Fruit fly (Drosophila melanogaster) whole organism, embryonic: ENCODE results near the gene prd.

Experiments used
- Asciz ChIP-seq: fragments of 200-800 bp; sonication (Bioruptor generic); optimal IDR thresholded peaks from 2 replicates; lab custom pipeline; 2017; ENCODE audit warnings: missing biosample characterization, mild to moderate bottlenecking, missing genetic modification characterization, missing genetic modification reagents
- CG10321 ChIP-seq: fragments of 200-800 bp; sonication (Bioruptor generic); IDR thresholded peaks from 2 replicates; pipeline ENCODE4 v1.3.6; 2022; ENCODE audit warnings: missing biosample characterization, missing genetic modification characterization
- CG11093 ChIP-seq: fragments of 200-800 bp; sonication (Bioruptor generic); IDR thresholded peaks from 3 replicates; pipeline ENCODE4 v1.3.6; 2022; ENCODE audit warnings: missing biosample characterization, missing genetic modification characterization
- CG1233 ChIP-seq: fragments of 200-800 bp; sonication (Bioruptor generic); optimal IDR thresholded peaks from 4 replicates; lab custom pipeline; 2018; ENCODE audit warnings: missing biosample characterization, mild to moderate bottlenecking, missing genetic modification characterization
- CG13424 ChIP-seq: fragments of 200-800 bp; sonication (Bioruptor generic); optimal IDR thresholded peaks from 2 replicates; lab custom pipeline; 2019; ENCODE audit warnings: missing biosample characterization, mild to moderate bottlenecking, missing genetic modification characterization, moderate library complexity
- CG1647 ChIP-seq: fragments of 200-800 bp; sonication (Bioruptor generic); optimal IDR thresholded peaks from 3 replicates; lab custom pipeline; 2016; ENCODE audit warnings: missing biosample characterization, missing genetic modification characterization
- CG17829 ChIP-seq: fragments of 200-800 bp; optimal IDR thresholded peaks from 2 replicates; lab custom pipeline; 2019; ENCODE audit warnings: missing biosample characterization, mild to moderate bottlenecking, missing genetic modification characterization, moderate library complexity
- CG2120 ChIP-seq: fragments of 200-800 bp; sonication (Bioruptor generic); optimal IDR thresholded peaks from 3 replicates; lab custom pipeline; 2016; ENCODE audit warnings: missing biosample characterization, missing genetic modification characterization
- CG33557 ChIP-seq: fragments of 200-800 bp; sonication (Bioruptor generic); optimal IDR thresholded peaks from 2 replicates; lab custom pipeline; 2019; ENCODE audit warnings: missing biosample characterization, mild to moderate bottlenecking, missing genetic modification characterization, moderate library complexity
- CG43689 ChIP-seq: fragments of 200-800 bp; sonication (Bioruptor generic); IDR thresholded peaks from 2 replicates; pipeline ENCODE4 v1.3.6; 2022; ENCODE audit warnings: missing biosample characterization, missing genetic modification characterization
- CG5953 ChIP-seq: fragments of 200-800 bp; sonication (Bioruptor generic); IDR thresholded peaks from 2 replicates; pipeline ENCODE4 v1.3.6; 2022; ENCODE audit warnings: missing biosample characterization, missing genetic modification characterization
- CG7928 ChIP-seq: fragments of 200-800 bp; sonication (Bioruptor generic); optimal IDR thresholded peaks from 2 replicates; lab custom pipeline; 2017; ENCODE audit warnings: missing biosample characterization, mild to moderate bottlenecking, missing genetic modification characterization
- CG8290 ChIP-seq, 3 experiments: fragments of 200-800 bp; sonication (Bioruptor generic); optimal IDR thresholded peaks; 2 replicates each; lab custom pipeline; 2016 to 2019; ENCODE audit warnings: missing biosample characterization in 3 of 3, missing genetic modification characterization in 3 of 3, mild to moderate bottlenecking in 2 of 3, moderate library complexity in 1 of 3
- CG8359 ChIP-seq: fragments of 200-800 bp; sonication (Bioruptor generic); optimal IDR thresholded peaks from 2 replicates; lab custom pipeline; 2017; ENCODE audit warnings: missing biosample characterization, mild to moderate bottlenecking, missing genetic modification characterization, borderline replicate concordance
- CG9437 ChIP-seq: fragments of 200-800 bp; sonication (Bioruptor generic); optimal IDR thresholded peaks from 2 replicates; lab custom pipeline; 2018; ENCODE audit warnings: missing biosample characterization, mild to moderate bottlenecking, missing genetic modification characterization
- Camta ChIP-seq: fragments of 200-800 bp; sonication (Bioruptor generic); optimal IDR thresholded peaks from 2 replicates; lab custom pipeline; 2016; ENCODE audit warnings: missing biosample characterization, missing genetic modification characterization
- CrebB ChIP-seq: fragments of 200-800 bp; sonication (Bioruptor generic); optimal IDR thresholded peaks from 3 replicates; lab custom pipeline; 2018; ENCODE audit warnings: missing biosample characterization, mild to moderate bottlenecking, missing genetic modification characterization
- Dek ChIP-seq: fragments of 200-800 bp; sonication (Bioruptor generic); optimal IDR thresholded peaks from 3 replicates; lab custom pipeline; 2019; ENCODE audit warnings: missing biosample characterization, mild to moderate bottlenecking, missing genetic modification characterization, moderate library complexity
- Dref ChIP-seq: fragments of 200-800 bp; sonication (Bioruptor generic); IDR thresholded peaks from 2 replicates; pipeline ENCODE4 v1.3.6; 2022; ENCODE audit warnings: missing biosample characterization, missing genetic modification characterization
- Hmx ChIP-seq: fragments of 200-800 bp; sonication (Bioruptor generic); optimal IDR thresholded peaks from 2 replicates; lab custom pipeline; 2016; ENCODE audit warnings: missing biosample characterization, missing genetic modification characterization
- Hr51 ChIP-seq, 2 experiments: fragments of 200-800 bp; sonication (Bioruptor generic); optimal IDR thresholded peaks; 2 replicates in 1 of 2; 3 replicates in 1 of 2; lab custom pipeline; 2016 to 2018; ENCODE audit warnings: missing biosample characterization in 2 of 2, missing genetic modification characterization in 2 of 2, mild to moderate bottlenecking in 1 of 2, moderate library complexity in 1 of 2
- Lhr ChIP-seq: fragments of 200-800 bp; sonication (Bioruptor generic); optimal IDR thresholded peaks from 3 replicates; lab custom pipeline; 2017; ENCODE audit warnings: mild to moderate bottlenecking, missing biosample characterization, missing genetic modification reagents, missing genetic modification characterization
- Max ChIP-seq: fragments of 200-800 bp; sonication (Bioruptor generic); optimal IDR thresholded peaks from 2 replicates; lab custom pipeline; 2016; ENCODE audit warnings: missing biosample characterization, mild to moderate bottlenecking, missing genetic modification characterization
- Mes4 ChIP-seq: fragments of 200-800 bp; sonication (Bioruptor generic); optimal IDR thresholded peaks from 2 replicates; lab custom pipeline; 2016; ENCODE audit warnings: missing biosample characterization, missing genetic modification characterization
- NK7.1 ChIP-seq: fragments of 200-800 bp; sonication (Bioruptor generic); optimal IDR thresholded peaks from 3 replicates; lab custom pipeline; 2016; ENCODE audit warnings: missing biosample characterization, missing genetic modification characterization
- NfI ChIP-seq: fragments of 200-800 bp; sonication (Bioruptor generic); optimal IDR thresholded peaks from 3 replicates; lab custom pipeline; 2018; ENCODE audit warnings: missing biosample characterization, mild to moderate bottlenecking, missing genetic modification characterization, moderate library complexity
- Pdp1 ChIP-seq, 2 experiments: fragments of 200-800 bp; sonication (Bioruptor generic); optimal IDR thresholded peaks; 3 replicates each; lab custom pipeline; 2016; ENCODE audit warnings: missing biosample characterization in 2 of 2, missing genetic modification characterization in 2 of 2, mild to moderate bottlenecking in 1 of 2, moderate library complexity in 1 of 2
- chif ChIP-seq, 2 experiments: fragments of 200-800 bp; sonication (Bioruptor generic); optimal IDR thresholded peaks; 3 replicates each; lab custom pipeline; 2016; ENCODE audit warnings: missing biosample characterization in 2 of 2, missing genetic modification characterization in 2 of 2
- chn ChIP-seq: fragments of 200-800 bp; sonication (Bioruptor generic); optimal IDR thresholded peaks from 2 replicates; lab custom pipeline; 2016; ENCODE audit warnings: missing biosample characterization, missing genetic modification characterization
- dpn ChIP-seq, 2 experiments: fragments of 200-800 bp; sonication (Bioruptor generic); optimal IDR thresholded peaks; 3 replicates each; lab custom pipeline; 2016; ENCODE audit warnings: missing biosample characterization in 2 of 2, missing genetic modification characterization in 2 of 2
- eve ChIP-seq, 2 experiments: fragments of >200 bp; optimal IDR thresholded peaks; 2 replicates each; lab custom pipeline; 2017; ENCODE audit warnings: missing biosample characterization in 2 of 2, missing genetic modification characterization in 2 of 2
- grn ChIP-seq: fragments of 200-800 bp; sonication (Bioruptor generic); optimal IDR thresholded peaks from 3 replicates; lab custom pipeline; 2017; ENCODE audit warnings: missing biosample characterization, missing genetic modification characterization
- knrl ChIP-seq: fragments of 200-800 bp; sonication (Bioruptor generic); IDR thresholded peaks from 3 replicates; pipeline ENCODE4 v1.3.6; 2022; ENCODE audit warnings: missing biosample characterization, missing genetic modification characterization; ENCODE audit not compliant: partially characterized antibody
- lbe ChIP-seq: fragments of 200-800 bp; sonication (Bioruptor generic); optimal IDR thresholded peaks from 2 replicates; lab custom pipeline; 2016; ENCODE audit warnings: missing biosample characterization, mild to moderate bottlenecking, missing genetic modification characterization
- lov ChIP-seq, 2 experiments: fragments of 200-800 bp in 1 of 2; fragments of >200 bp in 1 of 2; sonication (Bioruptor generic) in 1 of 2; IDR thresholded peaks in 1 of 2; optimal IDR thresholded peaks in 1 of 2; 2 replicates in 1 of 2; 3 replicates in 1 of 2; pipeline versions ENCODE4 v1.3.6 to Lab custom; 2017 to 2022; ENCODE audit warnings: missing biosample characterization in 1 of 2, missing genetic modification characterization in 1 of 2
- mam ChIP-seq: fragments of 200-800 bp; sonication (Bioruptor generic); optimal IDR thresholded peaks from 3 replicates; lab custom pipeline; 2016; ENCODE audit warnings: missing biosample characterization, missing genetic modification characterization
- nom ChIP-seq: fragments of 200-800 bp; sonication (Bioruptor generic); optimal IDR thresholded peaks from 2 replicates; lab custom pipeline; 2017; ENCODE audit warnings: missing biosample characterization, missing genetic modification characterization, mild to moderate bottlenecking, moderate library complexity, missing genetic modification reagents
- odd ChIP-seq: fragments of 200-800 bp; sonication (Bioruptor generic); optimal IDR thresholded peaks from 2 replicates; lab custom pipeline; 2017; ENCODE audit warnings: missing biosample characterization, mild to moderate bottlenecking, missing genetic modification characterization
- peb ChIP-seq: fragments of 200-800 bp; sonication (Bioruptor generic); IDR thresholded peaks from 2 replicates; pipeline ENCODE4 v1.3.6; 2022; ENCODE audit warnings: missing biosample characterization, missing genetic modification characterization
- pnt ChIP-seq: fragments of 200-800 bp; sonication (Bioruptor generic); optimal IDR thresholded peaks from 3 replicates; lab custom pipeline; 2016; ENCODE audit warnings: missing biosample characterization, missing genetic modification characterization
- psq ChIP-seq: fragments of 200-800 bp; sonication (Bioruptor generic); optimal IDR thresholded peaks from 2 replicates; lab custom pipeline; 2017; ENCODE audit warnings: missing biosample characterization, missing genetic modification characterization
- pum ChIP-seq: fragments of 200-800 bp; sonication (Bioruptor generic); optimal IDR thresholded peaks from 2 replicates; lab custom pipeline; 2016; ENCODE audit warnings: missing biosample characterization, missing genetic modification characterization
- seq ChIP-seq: fragments of 200-800 bp; sonication (Bioruptor generic); IDR thresholded peaks from 2 replicates; pipeline ENCODE4 v1.3.6; 2022; ENCODE audit warnings: missing biosample characterization, missing genetic modification characterization
- slbo ChIP-seq: fragments of 200-800 bp; sonication (Bioruptor generic); IDR thresholded peaks from 2 replicates; pipeline ENCODE4 v1.3.6; 2022; ENCODE audit warnings: missing biosample characterization, missing genetic modification characterization
- stwl ChIP-seq: fragments of 200-800 bp; sonication (Bioruptor generic); optimal IDR thresholded peaks from 3 replicates; lab custom pipeline; 2018; ENCODE audit warnings: missing biosample characterization, mild to moderate bottlenecking, missing genetic modification characterization, moderate library complexity
- tgo ChIP-seq: fragments of 200-800 bp; sonication (Bioruptor generic); IDR thresholded peaks from 3 replicates; pipeline ENCODE4 v1.3.6; 2022; ENCODE audit warnings: missing biosample characterization, missing genetic modification characterization
- usp ChIP-seq: fragments of >200 bp; optimal IDR thresholded peaks from 2 replicates; lab custom pipeline; 2017; ENCODE audit warnings: missing biosample characterization, missing genetic modification characterization

prd gene

dm6 chr2L:12045941-12046855 is 39.4 kb downstream of the prd start, which contains the start of gene CG6770 (continued):
- peak; percentile 46 to 83 for TF ChIP-seq Hr51 (GFP tag; optimal IDR thresholded peaks at IDR 0.05; lab: Kevin White, UChicago)
- TF ChIP-seq CG1647 (GFP tag; lab: Kevin White, UChicago) = peak; percentile 57
- no peak for TF ChIP-seq CG8290 (GFP tag; optimal IDR thresholded peaks at IDR 0.05; lab: Kevin White, UChicago)
- TF ChIP-seq CG8290 (tag; optimal IDR thresholded peaks at IDR 0.05; lab: Kevin White, UChicago) = peak in 1 of 2 experiments; percentile 81
- peak; percentile 61 for TF ChIP-seq Max (GFP tag; lab: Kevin White, UChicago)
- peak; percentile 32 for TF ChIP-seq Lhr (GFP tag; lab: Kevin White, UChicago)
- TF ChIP-seq usp (GFP tag; lab: Kevin White, UChicago) = no peak
- peak; percentile 43 for TF ChIP-seq CG1233 (GFP tag; lab: Kevin White, UChicago)
- peak; percentile 53 for TF ChIP-seq CG7928 (GFP tag; lab: Kevin White, UChicago)
- TF ChIP-seq odd (GFP tag; lab: Kevin White, UChicago) = peak; percentile 78
- peak; percentile 70 for TF ChIP-seq nom (GFP tag; lab: Kevin White, UChicago)
- TF ChIP-seq chif (GFP tag; optimal IDR thresholded peaks at IDR 0.05; lab: Kevin White, UChicago) = peak in 1 of 2 experiments; percentile 19
- TF ChIP-seq Asciz (GFP tag; lab: Kevin White, UChicago) = peak; percentile 65
- TF ChIP-seq CG17829 (tag; lab: Kevin White, UChicago) = peak; percentile 70
- TF ChIP-seq dpn (GFP tag; optimal IDR thresholded peaks at IDR 0.05; lab: Kevin White, UChicago) = peak; percentile 71
- TF ChIP-seq knrl (GFP tag; lab: Robert Waterston, UW) = no peak
- 0 out of 2 replicates have a peak, but pooled peaks have one; percentile 4 for TF ChIP-seq Dref (GFP tag; lab: Robert Waterston, UW)
- peak; percentile 35 for TF ChIP-seq CrebB (tag; lab: Kevin White, UChicago)
- no peak for TF ChIP-seq pum (GFP tag; lab: Kevin White, UChicago)
- TF ChIP-seq CG2120 = peak; percentile 84
- no peak for TF ChIP-seq psq (GFP tag; lab: Kevin White, UChicago)
- TF ChIP-seq lbe (GFP tag; lab: Kevin White, UChicago) = peak; percentile 90
- no peak for TF ChIP-seq lov (optimal IDR thresholded peaks at IDR 0.05; lab: Kevin White, UChicago)
- TF ChIP-seq lov (GFP tag; IDR thresholded peaks at IDR 0.05; lab: Robert Waterston, UW) = peak; percentile 42; the same call in 1 of the 3 replicates
- TF ChIP-seq CG11093 (GFP tag; lab: Robert Waterston, UW) = peak; percentile 73; the same call in 2 of the 3 replicates
- no peak for TF ChIP-seq CG33557 (GFP tag; lab: Kevin White, UChicago)
- no peak for TF ChIP-seq pnt (GFP tag; lab: Kevin White, UChicago)
- TF ChIP-seq CG5953 (GFP tag; lab: Robert Waterston, UW) = peak; percentile 69
- peak; percentile 45 for TF ChIP-seq mam (GFP tag; lab: Kevin White, UChicago)
- no peak for TF ChIP-seq stwl (tag; lab: Kevin White, UChicago)
- TF ChIP-seq CG9437 (GFP tag; lab: Kevin White, UChicago) = peak; percentile 77
- TF ChIP-seq CG10321 (GFP tag; lab: Robert Waterston, UW) = peak; percentile 66; the same call in 1 of the 2 replicates
- TF ChIP-seq Dek = peak; percentile 87
- peak; percentile 84 for TF ChIP-seq seq
- peak; percentile 70 for TF ChIP-seq peb (GFP tag; lab: Robert Waterston, UW)
- peak; percentile 86 for TF ChIP-seq CG13424 (tag; lab: Kevin White, UChicago)
- TF ChIP-seq Camta = peak; percentile 0
- TF ChIP-seq Mes4 (GFP tag; lab: Kevin White, UChicago) = no peak
- peak; percentile 29 for TF ChIP-seq CG8359 (GFP tag; lab: Kevin White, UChicago)
- TF ChIP-seq eve (GFP tag; optimal IDR thresholded peaks at IDR 0.05; lab: Kevin White, UChicago) = no peak
- TF ChIP-seq NK7.1 = no peak
- peak; percentile 7 to 97 for TF ChIP-seq Pdp1 (GFP tag; optimal IDR thresholded peaks at IDR 0.05; lab: Kevin White, UChicago)
- TF ChIP-seq slbo (GFP tag; lab: Robert Waterston, UW) = peak; percentile 85
- peak; percentile 88 for TF ChIP-seq tgo (GFP tag; lab: Robert Waterston, UW)
- peak; percentile 47 for TF ChIP-seq chn (GFP tag; lab: Kevin White, UChicago)
- TF ChIP-seq Hmx (GFP tag; lab: Kevin White, UChicago) = peak; percentile 2
- TF ChIP-seq grn (GFP tag; lab: Kevin White, UChicago) = no peak
- TF ChIP-seq CG43689 (GFP tag; lab: Robert Waterston, UW) = no peak; the same call in 1 of the 2 replicates
- peak; percentile 83 for TF ChIP-seq NfI (GFP tag; lab: Kevin White, UChicago)
